Worm (Caenorhabditis elegans): ENCODE results near the gene clec-185.

DNA sequence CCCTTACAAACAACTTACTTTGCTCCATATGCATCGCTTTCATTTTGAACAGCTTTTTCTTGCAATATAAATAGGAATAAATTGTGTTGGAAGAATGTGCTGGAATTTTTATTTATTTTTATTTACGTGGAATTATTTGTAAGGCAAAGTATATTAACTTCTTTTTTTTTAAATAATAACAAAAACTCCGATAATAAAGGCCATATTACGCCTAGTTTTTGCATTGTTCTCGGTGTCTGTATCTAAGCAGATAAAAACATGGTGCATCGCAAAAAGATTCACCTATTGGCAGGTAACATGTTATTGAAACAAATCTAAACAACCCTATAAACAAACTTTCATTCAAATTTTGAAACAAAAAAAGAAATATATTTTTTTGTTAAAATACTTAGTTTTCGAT is 24.9 kb downstream of the clec-185 start, which contains the start of gene C25G4.8:
- TF ChIP-seq pha-4 (tag; optimal IDR thresholded peaks at IDR 0.05) (no peak), nhr-28 (tag; optimal IDR thresholded peaks at IDR 0.05) (no peak), lsy-2 (tag; optimal IDR thresholded peaks at IDR 0.05) (no peak), lin-13 (tag; optimal IDR thresholded peaks at IDR 0.05) (no peak), blmp-1 (tag; optimal IDR thresholded peaks at IDR 0.05) (no peak), snpc-4 (tag; optimal IDR thresholded peaks at IDR 0.05) (no peak), zip-8 (tag; optimal IDR thresholded peaks at IDR 0.05) (no peak), mab-5 (tag; optimal IDR thresholded peaks at IDR 0.05) (no peak), mep-1 (tag; optimal IDR thresholded peaks at IDR 0.05) (no peak)

All from whole organism, mixed stage, embryonic.